Fruit fly (Drosophila melanogaster) whole organism, embryonic: ENCODE data around the gene Tbcd.

Experiments
- Atf6 ChIP-seq: fragments of 200-800 bp; sonication (Bioruptor generic); IDR thresholded peaks from 2 replicates; pipeline ENCODE4 v1.3.6; 2022; ENCODE audit warnings: missing biosample characterization, missing genetic modification characterization
- BtbVII ChIP-seq: fragments of 200-800 bp; sonication (Bioruptor generic); optimal IDR thresholded peaks from 3 replicates; lab custom pipeline; 2017; ENCODE audit warnings: missing biosample characterization, mild to moderate bottlenecking, missing genetic modification characterization
- CG11695 ChIP-seq: fragments of 200-800 bp; sonication (Bioruptor generic); IDR thresholded peaks from 3 replicates; pipeline ENCODE4 v1.3.6; 2022; ENCODE audit warnings: missing biosample characterization, missing genetic modification characterization
- CG12236 ChIP-seq: fragments of 200-800 bp; sonication (Bioruptor generic); optimal IDR thresholded peaks from 2 replicates; lab custom pipeline; 2016; ENCODE audit warnings: missing biosample characterization, missing genetic modification characterization
- CG14441 ChIP-seq: fragments of 200-800 bp; sonication (Bioruptor generic); IDR thresholded peaks from 2 replicates; pipeline ENCODE4 v1.3.6; 2022; ENCODE audit warnings: missing biosample characterization, missing genetic modification characterization
- CG14710 ChIP-seq: fragments of 200-800 bp; sonication (Bioruptor generic); optimal IDR thresholded peaks from 3 replicates; lab custom pipeline; 2019; ENCODE audit warnings: missing biosample characterization, mild to moderate bottlenecking, missing genetic modification characterization, moderate library complexity
- CG14860 ChIP-seq: fragments of 200-800 bp; sonication (Bioruptor generic); IDR thresholded peaks from 3 replicates; pipeline ENCODE4 v1.3.6; 2022; ENCODE audit warnings: missing biosample characterization, missing genetic modification characterization; ENCODE audit not compliant: partially characterized antibody
- CG14965 ChIP-seq: fragments of 200-800 bp; sonication (Bioruptor generic); optimal IDR thresholded peaks from 2 replicates; lab custom pipeline; 2016; ENCODE audit warnings: missing biosample characterization, missing genetic modification characterization, borderline replicate concordance
- CG15696 ChIP-seq: fragments of 200-800 bp; sonication (Bioruptor generic); optimal IDR thresholded peaks from 2 replicates; lab custom pipeline; 2019; ENCODE audit warnings: missing biosample characterization, mild to moderate bottlenecking, missing genetic modification characterization, moderate library complexity
- CG16863 ChIP-seq: fragments of 200-800 bp; sonication (Bioruptor generic); optimal IDR thresholded peaks from 3 replicates; lab custom pipeline; 2016; ENCODE audit warnings: missing biosample characterization, missing genetic modification characterization
- CG17829 ChIP-seq: fragments of 200-800 bp; optimal IDR thresholded peaks from 2 replicates; lab custom pipeline; 2019; ENCODE audit warnings: missing biosample characterization, mild to moderate bottlenecking, missing genetic modification characterization, moderate library complexity
- CG1832 ChIP-seq: fragments of 200-800 bp; sonication (Bioruptor generic); optimal IDR thresholded peaks from 2 replicates; lab custom pipeline; 2017; ENCODE audit warnings: missing biosample characterization, mild to moderate bottlenecking, missing genetic modification characterization, inconsistent platforms
- CG18764 ChIP-seq: fragments of 200-800 bp; sonication (Bioruptor generic); optimal IDR thresholded peaks from 3 replicates; lab custom pipeline; 2016; ENCODE audit warnings: missing biosample characterization, missing genetic modification characterization
- CG2202 ChIP-seq: fragments of 200-800 bp; sonication (Bioruptor generic); optimal IDR thresholded peaks from 2 replicates; lab custom pipeline; 2018; ENCODE audit warnings: missing biosample characterization, mild to moderate bottlenecking, missing genetic modification characterization
- CG3838 ChIP-seq: fragments of 200-800 bp; sonication (Bioruptor generic); optimal IDR thresholded peaks from 3 replicates; lab custom pipeline; 2016; ENCODE audit warnings: missing biosample characterization, missing genetic modification characterization
- CG4328 ChIP-seq: fragments of 200-800 bp; sonication (Bioruptor generic); optimal IDR thresholded peaks from 3 replicates; lab custom pipeline; 2017; ENCODE audit warnings: missing biosample characterization, missing genetic modification reagents, missing genetic modification characterization
- CG4424 ChIP-seq: fragments of 200-800 bp; sonication (Bioruptor generic); optimal IDR thresholded peaks from 3 replicates; lab custom pipeline; 2016; ENCODE audit warnings: missing biosample characterization, missing genetic modification characterization
- CG5245 ChIP-seq: fragments of 200-800 bp; sonication (Bioruptor generic); optimal IDR thresholded peaks from 3 replicates; lab custom pipeline; 2016; ENCODE audit warnings: missing biosample characterization, missing genetic modification characterization
- CG7786 ChIP-seq: fragments of 200-800 bp; sonication (Bioruptor generic); optimal IDR thresholded peaks from 2 replicates; lab custom pipeline; 2016; ENCODE audit warnings: missing biosample characterization, missing genetic modification characterization
- CG8359 ChIP-seq: fragments of 200-800 bp; sonication (Bioruptor generic); optimal IDR thresholded peaks from 2 replicates; lab custom pipeline; 2017; ENCODE audit warnings: missing biosample characterization, mild to moderate bottlenecking, missing genetic modification characterization, borderline replicate concordance
- Deaf1 ChIP-seq: fragments of 200-800 bp; optimal IDR thresholded peaks from 3 replicates; lab custom pipeline; 2019; ENCODE audit warnings: missing biosample characterization, mild to moderate bottlenecking, missing genetic modification characterization, moderate library complexity
- Gug ChIP-seq: fragments of 200-800 bp; sonication (Bioruptor generic); IDR thresholded peaks from 4 replicates; pipeline ENCODE4 v1.3.6; 2022; ENCODE audit warnings: missing biosample characterization, missing genetic modification characterization
- HHEX ChIP-seq: fragments of 200-800 bp; sonication (Bioruptor generic); optimal IDR thresholded peaks from 3 replicates; lab custom pipeline; 2017; ENCODE audit warnings: missing biosample characterization, mild to moderate bottlenecking, missing genetic modification characterization, missing genetic modification reagents
- Hr78 ChIP-seq, 2 experiments: fragments of 200-800 bp in 1 of 2; fragments of >200 bp in 1 of 2; sonication (Bioruptor generic) in 1 of 2; optimal IDR thresholded peaks; 2 replicates each; lab custom pipeline; 2017 to 2019; ENCODE audit warnings: missing biosample characterization in 2 of 2, missing genetic modification characterization in 2 of 2, mild to moderate bottlenecking in 1 of 2, moderate library complexity in 1 of 2
- Kr ChIP-seq: fragments of 200-800 bp; sonication (Bioruptor generic); optimal IDR thresholded peaks from 2 replicates; lab custom pipeline; 2017; ENCODE audit warnings: missing biosample characterization, mild to moderate bottlenecking, missing genetic modification characterization
- Oli ChIP-seq: fragments of 200-800 bp; sonication (Bioruptor generic); optimal IDR thresholded peaks from 2 replicates; lab custom pipeline; 2018; ENCODE audit warnings: missing biosample characterization, mild to moderate bottlenecking, missing genetic modification characterization, moderate library complexity
- Opbp ChIP-seq: fragments of 200-800 bp; sonication (Bioruptor generic); IDR thresholded peaks from 3 replicates; pipeline ENCODE4 v1.3.6; 2022; ENCODE audit warnings: missing biosample characterization, missing genetic modification characterization; ENCODE audit not compliant: partially characterized antibody
- Spps ChIP-seq: fragments of 200-800 bp; sonication (Bioruptor generic); optimal IDR thresholded peaks from 2 replicates; lab custom pipeline; 2018; ENCODE audit warnings: missing biosample characterization, mild to moderate bottlenecking, missing genetic modification characterization
- abd-A ChIP-seq: fragments of 200-800 bp; sonication (Bioruptor generic); optimal IDR thresholded peaks from 3 replicates; lab custom pipeline; 2019; ENCODE audit warnings: missing biosample characterization, mild to moderate bottlenecking, missing genetic modification characterization, moderate library complexity
- ato ChIP-seq: fragments of 200-800 bp; sonication (Bioruptor generic); IDR thresholded peaks from 2 replicates; pipeline ENCODE4 v1.3.6; 2022; ENCODE audit warnings: missing biosample characterization, missing genetic modification characterization; ENCODE audit not compliant: partially characterized antibody
- chn ChIP-seq: fragments of 200-800 bp; sonication (Bioruptor generic); optimal IDR thresholded peaks from 2 replicates; lab custom pipeline; 2016; ENCODE audit warnings: missing biosample characterization, missing genetic modification characterization
- da ChIP-seq: fragments of 200-800 bp; sonication (Bioruptor generic); optimal IDR thresholded peaks from 2 replicates; lab custom pipeline; 2016; ENCODE audit warnings: missing biosample characterization, missing genetic modification characterization
- eve ChIP-seq, 2 experiments: fragments of >200 bp; optimal IDR thresholded peaks; 2 replicates each; lab custom pipeline; 2017; ENCODE audit warnings: missing biosample characterization in 2 of 2, missing genetic modification characterization in 2 of 2
- ewg ChIP-seq: fragments of 200-800 bp; sonication (Bioruptor generic); optimal IDR thresholded peaks from 3 replicates; lab custom pipeline; 2017; ENCODE audit warnings: mild to moderate bottlenecking, missing biosample characterization, missing genetic modification reagents, missing genetic modification characterization
- ftz-f1 ChIP-seq: fragments of 200-800 bp; sonication (Bioruptor generic); optimal IDR thresholded peaks from 2 replicates; lab custom pipeline; 2016; ENCODE audit warnings: missing biosample characterization, missing genetic modification characterization
- fu2 ChIP-seq: fragments of 200-800 bp; sonication (Bioruptor generic); optimal IDR thresholded peaks from 2 replicates; lab custom pipeline; 2016; ENCODE audit warnings: missing biosample characterization, missing genetic modification characterization
- hth ChIP-seq: fragments of >200 bp; optimal IDR thresholded peaks from 2 replicates; lab custom pipeline; 2017; ENCODE audit warnings: inconsistent platforms
- kni ChIP-seq: fragments of 200-800 bp; sonication (Bioruptor generic); optimal IDR thresholded peaks from 3 replicates; lab custom pipeline; 2017; ENCODE audit warnings: mild to moderate bottlenecking, missing biosample characterization, missing genetic modification reagents, missing genetic modification characterization
- mirr ChIP-seq: fragments of 200-800 bp; sonication (Bioruptor generic); optimal IDR thresholded peaks from 3 replicates; lab custom pipeline; 2018; ENCODE audit warnings: missing biosample characterization, mild to moderate bottlenecking, missing genetic modification characterization
- nau ChIP-seq: fragments of 200-800 bp; sonication (Bioruptor generic); optimal IDR thresholded peaks from 3 replicates; lab custom pipeline; 2017; ENCODE audit warnings: missing biosample characterization, mild to moderate bottlenecking, missing genetic modification characterization, missing genetic modification reagents
- nom ChIP-seq: fragments of 200-800 bp; sonication (Bioruptor generic); optimal IDR thresholded peaks from 2 replicates; lab custom pipeline; 2017; ENCODE audit warnings: missing biosample characterization, missing genetic modification characterization, mild to moderate bottlenecking, moderate library complexity, missing genetic modification reagents
- pros ChIP-seq: fragments of 200-800 bp; sonication (Bioruptor generic); optimal IDR thresholded peaks from 3 replicates; lab custom pipeline; 2019; ENCODE audit warnings: missing biosample characterization, mild to moderate bottlenecking, missing genetic modification characterization, moderate library complexity
- psq ChIP-seq: fragments of 200-800 bp; sonication (Bioruptor generic); optimal IDR thresholded peaks from 2 replicates; lab custom pipeline; 2017; ENCODE audit warnings: missing biosample characterization, missing genetic modification characterization
- salm ChIP-seq: fragments of 200-800 bp; sonication (Bioruptor generic); optimal IDR thresholded peaks from 2 replicates; lab custom pipeline; 2018; ENCODE audit warnings: missing biosample characterization, mild to moderate bottlenecking, missing genetic modification characterization
- so ChIP-seq: fragments of 200-800 bp; sonication (Bioruptor generic); IDR thresholded peaks from 3 replicates; pipeline ENCODE4 v1.3.6; 2022; ENCODE audit warnings: missing biosample characterization, missing genetic modification characterization
- tap ChIP-seq: fragments of 200-800 bp; optimal IDR thresholded peaks from 3 replicates; lab custom pipeline; 2019; ENCODE audit warnings: missing biosample characterization, mild to moderate bottlenecking, missing genetic modification characterization, moderate library complexity
- twi ChIP-seq: fragments of 200-800 bp; optimal IDR thresholded peaks from 2 replicates; lab custom pipeline; 2019; ENCODE audit warnings: missing biosample characterization, mild to moderate bottlenecking, missing genetic modification characterization, moderate library complexity
- z ChIP-seq: fragments of 200-800 bp; sonication (Bioruptor generic); IDR thresholded peaks from 3 replicates; pipeline ENCODE4 v1.3.6; 2022; ENCODE audit warnings: missing biosample characterization, missing genetic modification characterization
- zen2 ChIP-seq: fragments of 200-800 bp; sonication (Bioruptor generic); IDR thresholded peaks from 3 replicates; pipeline ENCODE4 v1.3.6; 2022; ENCODE audit warnings: missing biosample characterization, missing genetic modification characterization; ENCODE audit not compliant: partially characterized antibody
- zfh1 ChIP-seq: fragments of 200-800 bp; sonication (Bioruptor generic); IDR thresholded peaks from 3 replicates; pipeline ENCODE4 v1.3.6; 2022; ENCODE audit warnings: missing biosample characterization, missing genetic modification characterization

The Tbcd gene

DNA sequence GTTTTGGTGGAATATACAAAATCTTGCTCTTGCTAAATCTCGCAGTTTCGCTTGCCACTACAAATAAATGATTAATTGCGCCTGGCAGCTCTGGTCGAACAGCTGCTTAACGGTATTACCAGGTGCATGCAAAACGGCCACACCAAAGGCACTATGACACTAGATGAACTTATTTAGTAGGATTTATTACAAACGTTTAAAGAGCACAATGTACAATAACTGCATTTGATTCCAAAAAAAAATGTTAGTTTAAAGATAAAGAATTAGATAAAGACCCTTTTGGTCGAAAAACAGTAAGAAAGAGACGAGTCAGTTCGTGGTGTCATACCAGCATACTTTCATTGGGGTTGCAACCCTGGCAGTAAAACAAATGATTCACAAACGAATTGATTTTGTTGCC lies at the start of gene Tbcd, which contains the start of gene CG11723 (continued):
- peak; percentile 94 for TF ChIP-seq Atf6
- TF ChIP-seq nau (GFP tag; lab: Kevin White, UChicago) = no peak
- no peak; the same call in 2 of the 3 replicates for TF ChIP-seq Opbp (GFP tag; lab: Robert Waterston, UW)
- peak; percentile 12 for TF ChIP-seq ftz-f1
- peak; percentile 89 for TF ChIP-seq CG7786 (GFP tag; lab: Kevin White, UChicago)
- TF ChIP-seq CG17829 = peak; percentile 90
- peak; percentile 44 for TF ChIP-seq mirr (GFP tag; lab: Kevin White, UChicago)
- peak; percentile 82 for TF ChIP-seq Oli (tag; lab: Kevin White, UChicago)
- TF ChIP-seq zen2 (GFP tag; lab: Robert Waterston, UW) = no peak
- TF ChIP-seq CG14441 (GFP tag; lab: Robert Waterston, UW) = peak; percentile 95
- TF ChIP-seq da (GFP tag; lab: Kevin White, UChicago) = peak; percentile 78
- no peak for TF ChIP-seq CG14860
- TF ChIP-seq abd-A = no peak
- TF ChIP-seq HHEX (GFP tag; lab: Kevin White, UChicago) = peak; percentile 85
- TF ChIP-seq hth (lab: Kevin White, UChicago) = no peak
- TF ChIP-seq CG12236 = peak; percentile 69
- TF ChIP-seq CG4328 (GFP tag; lab: Kevin White, UChicago) = no peak
- peak; percentile 88 for TF ChIP-seq CG16863 (GFP tag; lab: Kevin White, UChicago)
- peak; percentile 81 for TF ChIP-seq twi (tag; lab: Kevin White, UChicago)
- TF ChIP-seq CG14710 (tag; lab: Kevin White, UChicago) = peak; percentile 89
- peak; percentile 93 for TF ChIP-seq CG11695 (GFP tag; lab: Robert Waterston, UW)
- peak; percentile 25 for TF ChIP-seq CG3838 (GFP tag; lab: Kevin White, UChicago)
- peak; percentile 60 for TF ChIP-seq psq (GFP tag; lab: Kevin White, UChicago)
- TF ChIP-seq ato (GFP tag; lab: Robert Waterston, UW) = 0 out of 2 replicates have a peak, but pooled peaks have one; percentile 30
- TF ChIP-seq CG1832 = no peak
- peak; percentile 73 for TF ChIP-seq Spps (tag; lab: Kevin White, UChicago)
- TF ChIP-seq zfh1 (GFP tag; lab: Robert Waterston, UW) = peak; percentile 95
- TF ChIP-seq Deaf1 (tag; lab: Kevin White, UChicago) = no peak
- TF ChIP-seq tap (tag; lab: Kevin White, UChicago) = no peak
- no peak for TF ChIP-seq eve (GFP tag; optimal IDR thresholded peaks at IDR 0.05; lab: Kevin White, UChicago)
- peak; percentile 80 for TF ChIP-seq salm (tag; lab: Kevin White, UChicago)
- peak; percentile 95 for TF ChIP-seq CG18764 (GFP tag; lab: Kevin White, UChicago)
- peak; percentile 82 for TF ChIP-seq fu2 (GFP tag; lab: Kevin White, UChicago)
- peak; percentile 82 for TF ChIP-seq CG15696 (tag; lab: Kevin White, UChicago)
- no peak; the same call in none of the 4 replicates for TF ChIP-seq Gug (GFP tag; lab: Robert Waterston, UW)
- peak; percentile 82 for TF ChIP-seq CG4424 (GFP tag; lab: Kevin White, UChicago)
- TF ChIP-seq CG2202 (tag; lab: Kevin White, UChicago) = peak; percentile 63
- TF ChIP-seq ewg = no peak
- no peak for TF ChIP-seq kni (GFP tag; lab: Kevin White, UChicago)
- no peak for TF ChIP-seq pros (GFP tag; lab: Kevin White, UChicago)
- no peak for TF ChIP-seq BtbVII
- no peak for TF ChIP-seq Kr (GFP tag; lab: Kevin White, UChicago)
- peak; percentile 72 for TF ChIP-seq CG5245
- TF ChIP-seq chn (GFP tag; lab: Kevin White, UChicago) = peak; percentile 85
- TF ChIP-seq CG8359 (GFP tag; lab: Kevin White, UChicago) = peak; percentile 48
- TF ChIP-seq nom (GFP tag; lab: Kevin White, UChicago) = peak; percentile 73
- TF ChIP-seq so (GFP tag; lab: Robert Waterston, UW) = peak; percentile 88
- TF ChIP-seq CG14965 (GFP tag; lab: Kevin White, UChicago) = no peak
- no peak for TF ChIP-seq Hr78 (GFP tag; optimal IDR thresholded peaks at IDR 0.05; lab: Kevin White, UChicago)
- peak; percentile 26; the same call in 1 of the 3 replicates for TF ChIP-seq z (GFP tag; lab: Robert Waterston, UW)
